1 fruit fly cellular context compared by ENCODE assay signal in genomic region chr3L:7632540-7633263, dm6.
TF ChIP-seq lines count a peak whose summit lies in the region.

No protein-coding gene starts in this region.

TF ChIP-seq in whole organism, prepupa, 60 proteins besides CTCF, POLR2A, EP300 and RAD21 (continued from another document):
- peak in 1 of 2 experiments; percentile 44 for TF ChIP-seq salr (GFP tag; optimal IDR thresholded peaks at IDR 0.05; lab: Kevin White, UChicago)
- no peak for TF ChIP-seq fd85E (GFP tag; optimal IDR thresholded peaks at IDR 0.05; lab: Kevin White, UChicago)
- peak; percentile 46 for TF ChIP-seq achi (GFP tag; optimal IDR thresholded peaks at IDR 0.05; lab: Kevin White, UChicago)
- peak; percentile 83 for TF ChIP-seq CG32006 (GFP tag; optimal IDR thresholded peaks at IDR 0.05; lab: Kevin White, UChicago)
- TF ChIP-seq Met (GFP tag; optimal IDR thresholded peaks at IDR 0.05; lab: Kevin White, UChicago), result no peak
- TF ChIP-seq svp (GFP tag; lab: Kevin White, UChicago), result peak; percentile 79
- peak; percentile 49 for TF ChIP-seq CG3919 (GFP tag; optimal IDR thresholded peaks at IDR 0.05; lab: Kevin White, UChicago)
- peak; percentile 70 for TF ChIP-seq eg (GFP tag; IDR thresholded peaks at IDR 0.05; lab: Robert Waterston, UW)
- TF ChIP-seq fkh (GFP tag; optimal IDR thresholded peaks at IDR 0.05; lab: Kevin White, UChicago), result no peak
- no peak for TF ChIP-seq Hr38 (GFP tag; optimal IDR thresholded peaks at IDR 0.05; lab: Kevin White, UChicago)
- TF ChIP-seq Lpt (GFP tag; optimal IDR thresholded peaks at IDR 0.05; lab: Kevin White, UChicago), result peak; percentile 42
- no peak for TF ChIP-seq Blimp-1 (GFP tag; optimal IDR thresholded peaks at IDR 0.05; lab: Kevin White, UChicago)
- peak; percentile 31 for TF ChIP-seq CG16779 (tag; optimal IDR thresholded peaks at IDR 0.05; lab: Kevin White, UChicago)
- peak; percentile 39 for TF ChIP-seq fd59A (GFP tag; optimal IDR thresholded peaks at IDR 0.05; lab: Kevin White, UChicago)
- no peak for TF ChIP-seq CG11902 (GFP tag; optimal IDR thresholded peaks at IDR 0.05; lab: Kevin White, UChicago)
- peak; percentile 12 for TF ChIP-seq CG11762 (GFP tag; optimal IDR thresholded peaks at IDR 0.05; lab: Kevin White, UChicago; ENCODE audit: insufficient read depth)
- no peak for TF ChIP-seq Sox15 (GFP tag; optimal IDR thresholded peaks at IDR 0.05; lab: Kevin White, UChicago)
- TF ChIP-seq Gug (GFP tag; IDR thresholded peaks at IDR 0.05; lab: Robert Waterston, UW), result peak; percentile 51
- TF ChIP-seq Hr39 (GFP tag; optimal IDR thresholded peaks at IDR 0.05; lab: Kevin White, UChicago), result no peak
- TF ChIP-seq OdsH (GFP tag; optimal IDR thresholded peaks at IDR 0.05; lab: Kevin White, UChicago), result peak; percentile 60
- 0 out of 2 replicates have a peak, but pooled peaks have one; percentile 16 for TF ChIP-seq CG11294 (GFP tag; IDR thresholded peaks at IDR 0.05; lab: Robert Waterston, UW)
- TF ChIP-seq Sox14 (GFP tag; optimal IDR thresholded peaks at IDR 0.05; lab: Kevin White, UChicago), result peak; percentile 56
- no peak for TF ChIP-seq CG6792 (GFP tag; optimal IDR thresholded peaks at IDR 0.05; lab: Kevin White, UChicago)
- no peak for TF ChIP-seq esn (GFP tag; optimal IDR thresholded peaks at IDR 0.05; lab: Kevin White, UChicago)
- TF ChIP-seq Eip93F (GFP tag; optimal IDR thresholded peaks at IDR 0.05; lab: Kevin White, UChicago), result no peak
